Fruit fly (Drosophila melanogaster): ENCODE data around the gene CG12974.
A peak's percentile ranks its signal among the peaks of the same experiment; 100 is the strongest.

- no peak for TF ChIP-seq Lpt (GFP tag; optimal IDR thresholded peaks at IDR 0.05)
- TF ChIP-seq Sox102F (GFP tag; optimal IDR thresholded peaks at IDR 0.05) = no peak
- peak; percentile 40 for TF ChIP-seq pdm3 (GFP tag; optimal IDR thresholded peaks at IDR 0.05)
- peak; percentile 50 for TF ChIP-seq topi (GFP tag; optimal IDR thresholded peaks at IDR 0.05)
- TF ChIP-seq CG6792 (GFP tag; optimal IDR thresholded peaks at IDR 0.05) = no peak
Observed at dm6 chr3L:21321807-21322503, 36.2 kb upstream of the CG12974 start.

All from whole organism, prepupa.